Worm (Caenorhabditis elegans) whole organism, L4 larva: ENCODE data around the gene F26F2.10.

Experiments used
- F10B5.3 ChIP-seq: sonication (generic microtip); optimal IDR thresholded peaks from 2 replicates; lab custom pipeline; 2016; ENCODE audit warnings: mild to moderate bottlenecking, missing genetic modification characterization, missing compliant biosample characterization
- T20F7.1 ChIP-seq: fragments of 200-800 bp; sonication (Bioruptor generic); optimal IDR thresholded peaks from 2 replicates; lab custom pipeline; 2018; ENCODE audit warnings: mild to moderate bottlenecking, missing genetic modification characterization, missing compliant biosample characterization
- Y48G9A.11 ChIP-seq: fragments of 200-800 bp; sonication (Bioruptor generic); IDR thresholded peaks from 2 replicates; pipeline ENCODE4 v1.3.6; 2022; ENCODE audit warnings: missing genetic modification reagents, missing genetic modification characterization, missing compliant biosample characterization
- aha-1 ChIP-seq: fragments of 150-350 bp; peaks from one replicate; lab custom pipeline; 2014; ENCODE audit warnings: missing biosample characterization, missing genetic modification characterization
- daf-12 ChIP-seq: fragments of 150-350 bp; optimal IDR thresholded peaks from 2 replicates; lab custom pipeline; 2014; ENCODE audit warnings: missing biosample characterization, missing genetic modification reagents, missing genetic modification characterization
- mxl-3 ChIP-seq: fragments of 200-800 bp; sonication (Bioruptor generic); optimal IDR thresholded peaks from 2 replicates; lab custom pipeline; 2018; ENCODE audit warnings: mild to moderate bottlenecking, missing genetic modification characterization, missing compliant biosample characterization

- TF ChIP-seq mxl-3 (GFP tag; lab: Kevin White, UChicago) (no peak), F10B5.3 (tag; lab: Kevin White, UChicago) (no peak), Y48G9A.11 (no peak), daf-12 (tag; lab: Kevin White, UChicago) (no peak), T20F7.1 (no peak), aha-1 (tag; lab: Kevin White, UChicago) (no peak)
These were observed 6.1 kb upstream of the F26F2.10 start for ce11 chrV:20600704-20601103.
